Fruit fly (Drosophila melanogaster): ENCODE results near the gene CG5902.

DNA sequence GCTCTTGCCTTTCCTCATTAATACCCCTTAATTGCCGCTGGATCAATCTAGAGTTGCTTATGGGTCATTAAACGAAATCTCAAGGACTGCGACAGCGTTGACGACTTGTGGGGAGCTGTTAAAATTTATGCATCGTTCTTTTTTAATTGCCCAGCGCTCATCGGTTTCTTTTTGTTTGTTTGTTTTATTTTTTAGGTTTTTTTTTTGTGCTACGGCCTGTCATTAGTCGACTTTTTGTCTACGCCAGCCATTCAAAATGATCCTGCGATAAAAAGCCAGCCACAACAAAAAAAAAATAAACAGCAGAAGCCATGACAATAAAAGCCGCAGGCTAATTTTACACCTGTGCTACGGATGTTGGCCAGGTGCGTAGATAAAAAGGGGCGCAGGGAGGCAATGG, 17.5 kb downstream of the CG5902 start:
- TF ChIP-seq CG8478 (optimal IDR thresholded peaks at IDR 0.05), result no peak
- no peak for TF ChIP-seq CTCF (optimal IDR thresholded peaks at IDR 0.05)

Measured in S2 (cell line).